Worm (Caenorhabditis elegans) whole organism, midembryonic: ENCODE results near the gene T14B4.8.

Experiments
- T22C8.4 ChIP-seq: fragments of 200-800 bp; sonication (Bioruptor generic); IDR thresholded peaks from 2 replicates; pipeline ENCODE4 v1.3.6; 2022; ENCODE audit warnings: missing genetic modification characterization, missing compliant biosample characterization
- cog-1 ChIP-seq: sonication (generic microtip); optimal IDR thresholded peaks from 2 replicates; lab custom pipeline; 2016; ENCODE audit warnings: missing genetic modification characterization, missing compliant biosample characterization
- flt-1 ChIP-seq: fragments of 200-800 bp; sonication (Bioruptor generic); IDR thresholded peaks from 2 replicates; pipeline ENCODE4 v1.3.6; 2022; ENCODE audit warnings: missing genetic modification characterization, missing compliant biosample characterization
- klf-2 ChIP-seq: fragments of 200-800 bp; sonication (Bioruptor generic); conservative IDR thresholded peaks from 2 replicates; pipeline ENCODE4 v1.3.6; 2022; ENCODE audit warnings: missing genetic modification reagents, missing genetic modification characterization, missing compliant biosample characterization
- med-1 ChIP-seq: sonication (generic microtip); optimal IDR thresholded peaks from 2 replicates; lab custom pipeline; 2017; ENCODE audit warnings: missing genetic modification characterization, mild to moderate bottlenecking, missing compliant biosample characterization, antibody characterized with exemption, missing genetic modification reagents; ENCODE audit not compliant: insufficient read depth
- ref-1 ChIP-seq: fragments of 200-800 bp; sonication (Bioruptor generic); conservative IDR thresholded peaks from 2 replicates; pipeline ENCODE4 v1.3.6; 2022; ENCODE audit warnings: missing genetic modification reagents, missing genetic modification characterization, missing compliant biosample characterization
- ztf-23 ChIP-seq: fragments of 200-800 bp; sonication (Bioruptor generic); IDR thresholded peaks from 2 replicates; pipeline ENCODE4 v1.3.6; 2022; ENCODE audit warnings: missing genetic modification reagents, missing genetic modification characterization, missing compliant biosample characterization
- ztf-29 ChIP-seq: fragments of 200-800 bp; sonication (Bioruptor generic); IDR thresholded peaks from 2 replicates; pipeline ENCODE4 v1.3.6; 2022; ENCODE audit warnings: missing genetic modification reagents, missing genetic modification characterization, missing compliant biosample characterization

DNA sequence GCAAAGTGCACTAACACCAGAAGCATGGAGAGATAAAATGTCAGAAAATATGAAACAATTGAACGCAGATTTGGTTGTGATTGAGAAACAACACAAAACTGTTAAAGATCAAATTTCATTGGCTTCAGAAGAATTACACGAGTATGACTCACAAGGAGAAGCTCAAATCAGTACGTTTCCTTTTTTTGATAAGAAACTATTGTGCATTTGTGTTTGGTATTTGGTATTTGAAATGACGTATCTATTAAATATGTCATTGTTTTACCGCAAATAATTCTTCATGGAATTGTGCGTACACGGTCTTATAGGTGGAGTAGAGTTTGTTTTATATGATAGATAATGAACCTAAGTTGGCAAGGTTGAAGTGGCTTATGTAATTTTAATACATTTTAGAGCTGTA lies 47.7 kb downstream of the T14B4.8 start:
- no peak for TF ChIP-seq flt-1 (GFP tag; lab: Robert Waterston, UW)
- no peak for TF ChIP-seq cog-1
- no peak for TF ChIP-seq ref-1 (GFP tag; lab: Robert Waterston, UW)
- no peak for TF ChIP-seq klf-2
- no peak for TF ChIP-seq med-1 (GFP tag; lab: Kevin White, UChicago)
- no peak for TF ChIP-seq ztf-23 (GFP tag; lab: Robert Waterston, UW)
- TF ChIP-seq ztf-29 (GFP tag; lab: Robert Waterston, UW), result no peak
- no peak for TF ChIP-seq T22C8.4 (GFP tag; lab: Robert Waterston, UW)
